Fruit fly (Drosophila melanogaster): ENCODE data around the gene Ndc1.

The Ndc1 gene

dm6 chr3R:23958091-23958838 lies 34.1 kb downstream of the Ndc1 start, which contains the start of the genes GluProRS and AP-1sigma (continued):
- no peak for TF ChIP-seq prd (optimal IDR thresholded peaks at IDR 0.05)
- TF ChIP-seq prd (GFP tag; IDR thresholded peaks at IDR 0.05), result peak; percentile 98
- peak; percentile 87 for TF ChIP-seq Meics (GFP tag; optimal IDR thresholded peaks at IDR 0.05)
- peak; percentile 95 for TF ChIP-seq gem (tag; optimal IDR thresholded peaks at IDR 0.05)
- peak; percentile 87 for TF ChIP-seq sim (GFP tag; IDR thresholded peaks at IDR 0.05)
- TF ChIP-seq danr (GFP tag; IDR thresholded peaks at IDR 0.05), result peak; percentile 93
- peak; percentile 98 for TF ChIP-seq Med (GFP tag)
- peak; percentile 78 for TF ChIP-seq CG4360 (GFP tag; IDR thresholded peaks at IDR 0.05)
- peak; percentile 59 for TF ChIP-seq ash1 (GFP tag; optimal IDR thresholded peaks at IDR 0.05)
- TF ChIP-seq Aef1 (GFP tag; IDR thresholded peaks at IDR 0.05), result peak; percentile 95
- TF ChIP-seq CG3995 (GFP tag; optimal IDR thresholded peaks at IDR 0.05), result peak; percentile 83
- TF ChIP-seq onecut (GFP tag; IDR thresholded peaks at IDR 0.05), result peak; percentile 82
- TF ChIP-seq CG34422 (GFP tag; IDR thresholded peaks at IDR 0.05), result peak; percentile 98
- TF ChIP-seq vfl (GFP tag; optimal IDR thresholded peaks at IDR 0.05), result peak; percentile 89
- peak; percentile 79 for TF ChIP-seq ro (GFP tag; IDR thresholded peaks at IDR 0.05)
- peak; percentile 92 for TF ChIP-seq CG3726 (GFP tag; IDR thresholded peaks at IDR 0.05)
- peak; percentile 93 for TF ChIP-seq dan (GFP tag; IDR thresholded peaks at IDR 0.05)
- TF ChIP-seq CG14014 (GFP tag; IDR thresholded peaks at IDR 0.05), result peak; percentile 95
- peak; percentile 77 for TF ChIP-seq org-1 (GFP tag; optimal IDR thresholded peaks at IDR 0.05)
- peak; percentile 60 for TF ChIP-seq Side (GFP tag; optimal IDR thresholded peaks at IDR 0.05)
- peak; percentile 39 for TF ChIP-seq sima (GFP tag; optimal IDR thresholded peaks at IDR 0.05)
- TF ChIP-seq gro (GFP tag; optimal IDR thresholded peaks at IDR 0.05), result peak; percentile 52
- peak; percentile 90 for TF ChIP-seq cg (GFP tag; optimal IDR thresholded peaks at IDR 0.05)
- TF ChIP-seq CG10462 (GFP tag; optimal IDR thresholded peaks at IDR 0.05), result peak; percentile 75
- peak; percentile 92 for TF ChIP-seq CG1603 (tag; optimal IDR thresholded peaks at IDR 0.05)
- TF ChIP-seq Oli (tag; optimal IDR thresholded peaks at IDR 0.05), result peak; percentile 83
- peak; percentile 87 for TF ChIP-seq tio (GFP tag; optimal IDR thresholded peaks at IDR 0.05)
- peak; percentile 91 for TF ChIP-seq ssp (GFP tag; IDR thresholded peaks at IDR 0.05)
- TF ChIP-seq Lim3 (GFP tag; IDR thresholded peaks at IDR 0.05), result peak; percentile 73
- TF ChIP-seq stwl (tag; optimal IDR thresholded peaks at IDR 0.05), result peak; percentile 55
- peak; percentile 86; the same call in 2 of the 3 replicates for TF ChIP-seq mld (GFP tag; IDR thresholded peaks at IDR 0.05; ENCODE audit: partially characterized antibody)
- TF ChIP-seq CG10543 (GFP tag; optimal IDR thresholded peaks at IDR 0.05), result peak; percentile 82
- peak; percentile 96 for TF ChIP-seq CG13287 (GFP tag; IDR thresholded peaks at IDR 0.05; ENCODE audit: partially characterized antibody)
- peak; percentile 68 for TF ChIP-seq CG6683 (GFP tag; optimal IDR thresholded peaks at IDR 0.05)
- peak; percentile 14 for TF ChIP-seq Dp (GFP tag; optimal IDR thresholded peaks at IDR 0.05)
- peak; percentile 94 for TF ChIP-seq ind (GFP tag; optimal IDR thresholded peaks at IDR 0.05)
- TF ChIP-seq CG13123 (GFP tag; optimal IDR thresholded peaks at IDR 0.05), result peak; percentile 87
- peak; percentile 88 for TF ChIP-seq nerfin-2 (GFP tag; IDR thresholded peaks at IDR 0.05; ENCODE audit: partially characterized antibody)
- TF ChIP-seq Oaz (GFP tag; IDR thresholded peaks at IDR 0.05), result peak; percentile 93
- TF ChIP-seq CG10979 (tag; optimal IDR thresholded peaks at IDR 0.05), result peak; percentile 84
- peak; percentile 16 for TF ChIP-seq hkb (optimal IDR thresholded peaks at IDR 0.05)
- peak; percentile 93 for TF ChIP-seq hkb (GFP tag; IDR thresholded peaks at IDR 0.05)
- TF ChIP-seq cato (GFP tag; optimal IDR thresholded peaks at IDR 0.05; ENCODE audit: borderline replicate concordance), result peak; percentile 88
- TF ChIP-seq CG11093 (GFP tag; IDR thresholded peaks at IDR 0.05), result peak; percentile 95
- TF ChIP-seq kay (GFP tag; optimal IDR thresholded peaks at IDR 0.05), result peak; percentile 89
- TF ChIP-seq gsb (GFP tag; IDR thresholded peaks at IDR 0.05), result peak; percentile 90
- TF ChIP-seq CG4854 (GFP tag; optimal IDR thresholded peaks at IDR 0.05), result peak; percentile 79
- peak; percentile 96 for TF ChIP-seq Gug (GFP tag; IDR thresholded peaks at IDR 0.05)
- peak; percentile 94 for TF ChIP-seq BEAF-32 (GFP tag; optimal IDR thresholded peaks at IDR 0.05)
- peak; percentile 39 for TF ChIP-seq CG17912 (GFP tag; optimal IDR thresholded peaks at IDR 0.05)
